Worm (Caenorhabditis elegans): ENCODE measurements around the gene grd-11.

Gene grd-11

DNA sequence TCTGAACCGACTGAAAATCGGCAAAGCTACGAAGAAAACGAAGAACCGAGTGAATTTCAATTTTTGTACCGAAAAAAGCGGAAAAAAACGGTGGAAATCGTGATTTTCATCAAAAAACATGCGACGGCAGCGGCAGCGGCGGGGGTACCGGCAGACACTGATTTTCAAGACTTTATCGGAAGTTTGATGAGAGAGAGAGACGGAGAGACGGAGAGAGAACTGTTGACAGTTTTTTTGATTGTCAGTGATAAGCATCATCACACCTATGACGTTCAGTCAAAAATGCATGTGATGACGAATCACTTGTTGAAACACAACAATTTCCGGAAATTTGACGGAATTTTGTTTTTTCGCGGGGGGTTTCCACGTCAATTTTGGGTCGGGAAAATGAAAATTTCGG lies 56.9 kb downstream of the grd-11 start:
- TF ChIP-seq med-1 (GFP tag; optimal IDR thresholded peaks at IDR 0.05; ENCODE audit: insufficient read depth) (no peak), cog-1 (tag; optimal IDR thresholded peaks at IDR 0.05) (no peak), tab-1 (GFP tag; IDR thresholded peaks at IDR 0.05) (no peak), ref-1 (GFP tag; conservative IDR thresholded peaks at IDR 0.05) (no peak), T22C8.4 (GFP tag; IDR thresholded peaks at IDR 0.05) (no peak)

DNA sequence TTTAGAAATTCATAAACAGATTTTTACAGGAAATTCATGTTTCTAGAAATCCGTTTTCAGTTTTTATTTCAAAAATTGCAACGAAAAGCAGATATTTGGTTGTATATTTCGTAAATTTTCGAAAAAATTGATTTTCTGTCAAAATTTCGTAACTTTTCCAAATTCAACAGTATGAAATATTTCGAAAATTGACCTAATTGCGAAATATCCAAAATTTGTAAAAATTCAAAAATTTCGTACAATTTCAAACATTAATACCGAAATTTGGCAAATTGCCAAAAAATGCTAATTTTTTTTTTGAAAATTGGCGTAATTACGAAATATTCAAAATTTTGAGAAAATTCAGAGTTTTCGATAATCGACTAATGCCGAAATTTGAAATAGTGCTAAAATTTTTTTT lies 57.4 kb downstream of the grd-11 start:
- TF ChIP-seq flt-1 (GFP tag; IDR thresholded peaks at IDR 0.05) (no peak), T22C8.4 (GFP tag; IDR thresholded peaks at IDR 0.05) (no peak), klf-2 (GFP tag; conservative IDR thresholded peaks at IDR 0.05) (no peak)
